Worm (Caenorhabditis elegans): Measurements from ENCODE around the gene F02E11.3.
"Not testable (repeated sequence)": the region's sequence is repeated elsewhere in the genome, so short reads cannot be mapped to it uniquely, and the experiment has no call there.

Gene F02E11.3

DNA sequence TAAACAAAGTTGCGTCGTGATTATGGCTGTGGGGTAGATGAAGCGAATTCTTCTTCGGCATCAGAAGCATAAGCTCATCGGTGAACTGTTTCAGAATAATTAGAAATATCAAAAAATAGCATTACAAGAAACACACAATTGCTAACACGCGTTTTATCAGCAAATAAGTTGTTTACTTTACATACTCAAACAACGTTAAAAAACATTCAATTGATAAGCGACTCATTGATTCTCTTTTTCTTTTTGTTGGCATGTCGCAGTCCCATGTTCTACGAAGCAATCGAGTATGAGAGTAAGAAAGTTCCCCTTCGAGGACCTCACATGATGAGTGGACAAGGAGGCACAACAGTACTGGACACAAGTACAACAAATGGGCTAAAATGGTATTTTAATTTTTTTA is 21.8 kb upstream of the F02E11.3 start, which contains the start of gene btb-16:
Gene btb-16 (plus strand): TSS at position 240 of the 400 bp plus-strand sequence.
- TF ChIP-seq fos-1 (tag; optimal IDR thresholded peaks at IDR 0.05) (peak; percentile 45), blmp-1 (tag; optimal IDR thresholded peaks at IDR 0.05; ENCODE audit: insufficient read depth) (no peak)

DNA sequence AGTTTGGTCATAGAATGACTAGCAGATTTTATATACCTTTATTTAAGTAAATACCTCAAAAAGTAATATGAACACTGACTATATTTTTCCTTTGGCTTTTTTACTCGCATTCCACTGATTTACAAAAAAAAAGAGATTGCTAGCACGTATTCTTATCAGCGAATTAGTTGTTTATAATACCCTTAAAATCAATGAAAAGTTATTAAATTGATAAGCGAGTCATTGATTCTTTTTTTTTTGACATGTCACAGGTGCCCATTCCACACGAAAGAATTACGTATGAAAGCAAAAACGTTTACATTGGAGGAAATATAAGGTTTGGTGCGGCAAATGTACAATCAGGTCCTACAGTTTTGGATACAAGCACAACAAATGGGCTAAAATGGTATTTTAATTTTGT is 20.4 kb upstream of the F02E11.3 start, which contains the start of gene btb-17:
Gene btb-17 (plus strand): TSS at position 213 of the 400 bp plus-strand sequence.
- TF ChIP-seq nhr-25 (tag; optimal IDR thresholded peaks at IDR 0.05) (no peak), gmeb-1 (tag; optimal IDR thresholded peaks at IDR 0.05) (peak; percentile 9), crh-2 (tag; optimal IDR thresholded peaks at IDR 0.05) (no peak), sem-4 (tag; optimal IDR thresholded peaks at IDR 0.05) (no peak), nhr-129 (tag; optimal IDR thresholded peaks at IDR 0.05) (no peak), fos-1 (tag; optimal IDR thresholded peaks at IDR 0.05) (peak; percentile 58), nhr-12 (tag; optimal IDR thresholded peaks at IDR 0.05) (no peak)

DNA sequence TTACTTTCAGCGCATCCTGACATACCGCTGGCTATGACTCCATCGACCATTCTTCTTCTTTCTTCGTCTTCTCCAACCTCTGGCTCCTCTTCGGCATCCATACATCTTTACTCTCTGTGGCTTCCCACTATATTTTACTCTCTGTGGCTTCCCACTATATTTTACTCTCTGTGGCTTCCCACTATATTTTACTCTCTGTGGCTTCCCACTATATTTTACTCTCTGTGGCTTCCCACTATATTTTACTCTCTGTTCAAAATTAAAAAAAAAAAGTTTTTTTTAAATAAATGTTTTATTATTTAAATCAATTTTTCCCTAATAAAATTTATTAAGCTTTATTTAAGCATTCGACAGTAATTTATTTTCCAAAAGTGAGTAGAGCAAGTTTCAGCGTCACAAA is 15.7 kb upstream of the F02E11.3 start, which contains the start of gene F39E9.14:
Gene F39E9.14 (minus strand): TSS at position 101 of the 400 bp plus-strand sequence.
- TF ChIP-seq F13H6.1, alr-1, peb-1 (tag; optimal IDR thresholded peaks at IDR 0.05): not testable (repeated sequence)

DNA sequence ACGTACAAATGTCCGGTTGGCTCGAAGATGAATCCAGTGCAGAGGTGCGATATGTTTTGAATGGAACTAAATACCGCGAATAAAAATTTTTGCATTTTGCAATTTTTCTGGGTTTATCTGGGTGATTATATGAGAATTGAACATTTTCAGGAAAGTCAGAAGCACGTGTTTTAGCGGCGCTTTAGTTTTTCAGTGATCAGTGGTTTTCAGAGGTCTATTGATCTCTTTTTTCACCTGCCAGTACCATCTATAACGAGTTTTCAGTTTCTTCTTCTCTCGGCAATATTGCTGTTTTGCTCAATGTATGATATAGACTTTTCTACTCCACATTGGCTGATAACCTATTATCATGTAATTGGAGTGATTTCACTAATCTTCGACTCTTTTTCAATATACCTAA is 12.2 kb upstream of the F02E11.3 start, which contains the start of gene sri-63:
Gene sri-63 (plus strand): TSS at position 301 of the 400 bp plus-strand sequence.
- TF ChIP-seq ZK546.5 (tag; optimal IDR thresholded peaks at IDR 0.05) = no peak
- TF ChIP-seq sma-9 (GFP tag; optimal IDR thresholded peaks at IDR 0.05) = no peak
- TF ChIP-seq sma-9 (tag; optimal IDR thresholded peaks at IDR 0.05) = no peak
- no peak for TF ChIP-seq aly-2 (tag; optimal IDR thresholded peaks at IDR 0.05)
- TF ChIP-seq lin-39 (tag; optimal IDR thresholded peaks at IDR 0.05) = no peak
- TF ChIP-seq elt-3 (tag; optimal IDR thresholded peaks at IDR 0.05) = no peak
- TF ChIP-seq mdl-1 (tag; optimal IDR thresholded peaks at IDR 0.05) = no peak
- no peak for TF ChIP-seq unc-62 (GFP tag; optimal IDR thresholded peaks at IDR 0.05)

DNA sequence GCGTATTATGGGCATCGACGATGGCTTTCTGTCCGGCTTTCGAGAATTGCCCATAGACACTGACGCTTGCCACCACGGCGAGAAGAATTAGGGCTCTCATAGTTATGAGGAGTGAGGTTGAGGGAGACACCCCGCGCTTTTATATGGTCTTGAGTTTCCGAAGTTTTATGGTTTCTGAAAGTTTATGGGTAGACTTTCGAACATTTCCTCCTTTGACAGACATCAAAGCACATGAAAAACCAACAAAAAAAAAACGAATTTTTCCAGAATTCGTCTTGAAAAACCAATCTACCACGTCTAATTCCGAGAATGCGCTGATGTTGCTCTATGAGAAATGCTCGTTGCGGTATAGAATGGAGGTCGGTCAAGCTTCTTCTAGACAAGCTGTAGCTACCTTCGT is 9.7 kb upstream of the F02E11.3 start, which contains the start of gene scl-15:
Gene scl-15 (minus strand): TSS at position 101 of the 400 bp plus-strand sequence.
- TF ChIP-seq sma-9 (GFP tag; optimal IDR thresholded peaks at IDR 0.05) = no peak
- TF ChIP-seq sma-9 (tag; optimal IDR thresholded peaks at IDR 0.05) = no peak
- no peak for TF ChIP-seq nhr-23 (tag; optimal IDR thresholded peaks at IDR 0.05)
- no peak for TF ChIP-seq blmp-1 (tag; optimal IDR thresholded peaks at IDR 0.05; ENCODE audit: insufficient read depth)
- no peak for TF ChIP-seq F13H6.1 (tag; optimal IDR thresholded peaks at IDR 0.05)
- no peak for TF ChIP-seq mdl-1 (tag; optimal IDR thresholded peaks at IDR 0.05)
- no peak for TF ChIP-seq aly-2 (tag; optimal IDR thresholded peaks at IDR 0.05)
- TF ChIP-seq ztf-11 (tag; optimal IDR thresholded peaks at IDR 0.05) = no peak
- no peak for TF ChIP-seq ceh-82 (tag; optimal IDR thresholded peaks at IDR 0.05)
- no peak for TF ChIP-seq gmeb-1 (tag; optimal IDR thresholded peaks at IDR 0.05)
- no peak for TF ChIP-seq nhr-237 (tag; optimal IDR thresholded peaks at IDR 0.05)
- TF ChIP-seq egl-27 (tag; optimal IDR thresholded peaks at IDR 0.05) = no peak
- TF ChIP-seq alr-1 (tag; optimal IDR thresholded peaks at IDR 0.05) = no peak
- TF ChIP-seq zag-1 (tag; optimal IDR thresholded peaks at IDR 0.05) = no peak
- TF ChIP-seq nhr-77 (tag; optimal IDR thresholded peaks at IDR 0.05) = no peak
- TF ChIP-seq nhr-25 (tag; optimal IDR thresholded peaks at IDR 0.05) = no peak
- no peak for TF ChIP-seq unc-39 (tag; optimal IDR thresholded peaks at IDR 0.05)
- TF ChIP-seq mab-5 (tag; optimal IDR thresholded peaks at IDR 0.05) = no peak
- TF ChIP-seq nhr-12 (tag; optimal IDR thresholded peaks at IDR 0.05) = no peak
- no peak for TF ChIP-seq nhr-21 (tag; optimal IDR thresholded peaks at IDR 0.05)
- TF ChIP-seq lsy-2 (tag; optimal IDR thresholded peaks at IDR 0.05) = no peak

DNA sequence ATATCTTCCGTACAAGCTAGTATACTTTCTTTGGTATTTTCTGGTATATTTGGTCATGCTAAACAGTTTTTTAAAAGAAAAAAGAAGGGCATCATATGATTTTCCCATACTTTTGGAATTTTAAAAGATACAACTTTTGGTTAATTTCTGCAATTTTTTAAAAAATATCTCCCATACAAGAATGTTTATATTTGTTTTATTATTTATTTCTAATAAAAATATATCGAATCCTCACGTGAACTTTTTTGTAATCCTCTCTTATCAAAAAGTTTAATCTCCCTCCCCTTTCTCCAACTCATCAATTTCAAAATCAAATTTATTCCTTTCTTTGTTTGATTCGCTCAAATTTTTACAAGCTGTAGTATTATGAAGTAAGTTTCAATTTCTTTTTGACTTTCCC is 7.5 kb upstream of the F02E11.3 start, which contains the start of gene nep-13:
Gene nep-13 (plus strand): TSS at position 301 of the 400 bp plus-strand sequence.
- TF ChIP-seq sma-9 (GFP tag; optimal IDR thresholded peaks at IDR 0.05) = no peak
- no peak for TF ChIP-seq sma-9 (tag; optimal IDR thresholded peaks at IDR 0.05)
- no peak for TF ChIP-seq ceh-16 (tag; optimal IDR thresholded peaks at IDR 0.05)
- TF ChIP-seq ZK546.5 (tag; optimal IDR thresholded peaks at IDR 0.05) = no peak
- TF ChIP-seq lsy-2 (tag; optimal IDR thresholded peaks at IDR 0.05) = no peak
- no peak for TF ChIP-seq nhr-25 (tag; optimal IDR thresholded peaks at IDR 0.05)
- TF ChIP-seq R02D3.7 (tag; optimal IDR thresholded peaks at IDR 0.05) = no peak
- TF ChIP-seq snpc-4 (tag; optimal IDR thresholded peaks at IDR 0.05) = no peak
- no peak for TF ChIP-seq nhr-21 (tag; optimal IDR thresholded peaks at IDR 0.05)
- TF ChIP-seq skn-1 (tag; optimal IDR thresholded peaks at IDR 0.05) = no peak
- no peak for TF ChIP-seq alr-1 (tag; optimal IDR thresholded peaks at IDR 0.05)
- no peak for TF ChIP-seq unc-39 (tag; optimal IDR thresholded peaks at IDR 0.05)
- TF ChIP-seq dmd-4 (tag; optimal IDR thresholded peaks at IDR 0.05) = no peak
- no peak for TF ChIP-seq nhr-11 (tag; optimal IDR thresholded peaks at IDR 0.05)
- no peak for TF ChIP-seq unc-62 (GFP tag; optimal IDR thresholded peaks at IDR 0.05)
- TF ChIP-seq lin-13 (GFP tag; optimal IDR thresholded peaks at IDR 0.05) = no peak
- no peak for TF ChIP-seq nhr-10 (tag; optimal IDR thresholded peaks at IDR 0.05)
- TF ChIP-seq blmp-1 (tag; optimal IDR thresholded peaks at IDR 0.05; ENCODE audit: insufficient read depth) = no peak
